Worm (Caenorhabditis elegans) whole organism, L1 larva: ENCODE results near the gene C25D7.9.
"Not testable (repeated sequence)": the region's sequence is repeated elsewhere in the genome, so short reads cannot be mapped to it uniquely, and the experiment has no call there.

Source experiments
- C34B4.2 ChIP-seq: sonication (generic microtip); optimal IDR thresholded peaks from 2 replicates; lab custom pipeline; 2017; ENCODE audit warnings: mild to moderate bottlenecking, missing genetic modification characterization, missing compliant biosample characterization
- aly-2 ChIP-seq: fragments of 150-350 bp; optimal IDR thresholded peaks from 2 replicates; lab custom pipeline; 2014; ENCODE audit warnings: missing biosample characterization, missing genetic modification characterization
- blmp-1 ChIP-seq: fragments of 150-350 bp; optimal IDR thresholded peaks from 2 replicates; lab custom pipeline; 2014; ENCODE audit warnings: missing biosample characterization, missing genetic modification characterization
- ceh-88 ChIP-seq: fragments of 200-800 bp; sonication (Bioruptor generic); IDR thresholded peaks from 2 replicates; pipeline ENCODE4 v1.3.6; 2022; ENCODE audit warnings: missing genetic modification characterization, missing compliant biosample characterization
- dsc-1 ChIP-seq: sonication (generic microtip); optimal IDR thresholded peaks from 2 replicates; lab custom pipeline; 2016; ENCODE audit warnings: mild to moderate bottlenecking, missing genetic modification characterization, missing compliant biosample characterization
- efl-3 ChIP-seq: fragments of 200-800 bp; sonication (Bioruptor generic); optimal IDR thresholded peaks from 2 replicates; lab custom pipeline; 2018; ENCODE audit warnings: mild to moderate bottlenecking, missing genetic modification characterization, missing compliant biosample characterization
- fkh-4 ChIP-seq: sonication (generic microtip); optimal IDR thresholded peaks from 2 replicates; lab custom pipeline; 2016; ENCODE audit warnings: missing compliant biosample characterization, missing genetic modification characterization, borderline replicate concordance
- fkh-8 ChIP-seq: sonication (generic microtip); optimal IDR thresholded peaks from 2 replicates; lab custom pipeline; 2016; ENCODE audit warnings: mild to moderate bottlenecking, missing genetic modification characterization, missing compliant biosample characterization
- irx-1 ChIP-seq: sonication (generic microtip); optimal IDR thresholded peaks from 2 replicates; lab custom pipeline; 2016; ENCODE audit warnings: missing genetic modification characterization, missing compliant biosample characterization
- lin-15B ChIP-seq: fragments of 150-350 bp; sonication (generic microtip); optimal IDR thresholded peaks from 3 replicates; lab custom pipeline; 2014; ENCODE audit warnings: missing biosample characterization, missing genetic modification characterization
- lir-3 ChIP-seq: sonication (generic microtip); optimal IDR thresholded peaks from 2 replicates; lab custom pipeline; 2016; ENCODE audit warnings: mild to moderate bottlenecking, missing genetic modification characterization, moderate library complexity, missing compliant biosample characterization; ENCODE audit not compliant: poor library complexity
- mab-9 ChIP-seq: fragments of 200-800 bp; sonication (Bioruptor generic); IDR thresholded peaks from 2 replicates; pipeline ENCODE4 v1.3.6; 2022; ENCODE audit warnings: missing genetic modification reagents, missing genetic modification characterization, missing compliant biosample characterization
- mef-2 ChIP-seq: fragments of 150-350 bp; optimal IDR thresholded peaks from 2 replicates; lab custom pipeline; 2014; ENCODE audit warnings: missing biosample characterization, missing genetic modification characterization
- nhr-11 ChIP-seq: fragments of 150-350 bp; optimal IDR thresholded peaks from 2 replicates; lab custom pipeline; 2014; ENCODE audit warnings: missing biosample characterization, missing genetic modification characterization
- nhr-12 ChIP-seq: sonication (generic microtip); optimal IDR thresholded peaks from 2 replicates; lab custom pipeline; 2017; ENCODE audit warnings: missing biosample characterization, missing genetic modification characterization
- nhr-19 ChIP-seq: fragments of 200-800 bp; sonication (Bioruptor generic); conservative IDR thresholded peaks from 2 replicates; pipeline ENCODE4 v1.3.6; 2022; ENCODE audit warnings: missing genetic modification characterization, missing compliant biosample characterization
- nhr-77 ChIP-seq: fragments of 150-350 bp; optimal IDR thresholded peaks from 2 replicates; lab custom pipeline; 2014; ENCODE audit warnings: missing biosample characterization, missing genetic modification characterization
- nhr-84 ChIP-seq: sonication (generic microtip); optimal IDR thresholded peaks from 2 replicates; lab custom pipeline; 2017; ENCODE audit warnings: missing biosample characterization, missing genetic modification characterization
- nhr-85 ChIP-seq: sonication (generic microtip); peaks from one replicate; lab custom pipeline; 2016; ENCODE audit warnings: missing genetic modification characterization, inconsistent platforms, missing compliant biosample characterization
- pag-3 ChIP-seq: sonication (generic microtip); optimal IDR thresholded peaks from 2 replicates; lab custom pipeline; 2017; ENCODE audit warnings: missing genetic modification characterization, mild to moderate bottlenecking, missing compliant biosample characterization, antibody characterized with exemption, borderline replicate concordance; ENCODE audit not compliant: insufficient read depth
- sox-4 ChIP-seq: sonication (generic microtip); optimal IDR thresholded peaks from 2 replicates; lab custom pipeline; 2016; ENCODE audit warnings: missing genetic modification characterization, missing compliant biosample characterization
- sptf-1 ChIP-seq: fragments of 150-350 bp; optimal IDR thresholded peaks from 2 replicates; lab custom pipeline; 2014; ENCODE audit warnings: missing biosample characterization, missing genetic modification characterization
- tlp-1 ChIP-seq: fragments of 150-350 bp; optimal IDR thresholded peaks from 2 replicates; lab custom pipeline; 2014; ENCODE audit warnings: missing biosample characterization, missing genetic modification characterization
- unc-30 ChIP-seq: sonication (generic microtip); optimal IDR thresholded peaks from 2 replicates; lab custom pipeline; 2017; ENCODE audit warnings: missing biosample characterization, missing genetic modification characterization
- unc-86 ChIP-seq: sonication (generic microtip); optimal IDR thresholded peaks from 2 replicates; lab custom pipeline; 2016; ENCODE audit warnings: missing genetic modification characterization, missing compliant biosample characterization
- unc-98 ChIP-seq: fragments of 200-800 bp; sonication (Bioruptor generic); IDR thresholded peaks from 2 replicates; pipeline ENCODE4 v1.3.6; 2022; ENCODE audit warnings: missing genetic modification characterization, missing compliant biosample characterization
- vab-15 ChIP-seq: sonication (generic microtip); optimal IDR thresholded peaks from 2 replicates; lab custom pipeline; 2017; ENCODE audit warnings: missing genotype, mild to moderate bottlenecking, missing genetic modification characterization, missing compliant biosample characterization
- zip-4 ChIP-seq: fragments of 200-800 bp; sonication (Bioruptor generic); optimal IDR thresholded peaks from 2 replicates; lab custom pipeline; 2018; ENCODE audit warnings: mild to moderate bottlenecking, missing genetic modification characterization, moderate library complexity, missing compliant biosample characterization

C25D7.9 gene

ce11 chrV:15105893-15106598, 41.1 kb downstream of the C25D7.9 start, which contains the start of gene C01G10.14:
Gene C01G10.14, minus strand, starts transcription at chrV:15105943.
- not testable (repeated sequence) for TF ChIP-seq nhr-19 (GFP tag; lab: Robert Waterston, UW); efl-3 (GFP tag; lab: Kevin White, UChicago); lir-3

ce11 chrV:15109260-15109659, 44.3 kb downstream of the C25D7.9 start, which contains the start of gene Y75B12A.2:
Gene Y75B12A.2, plus strand, starts transcription at chrV:15109560.
- no peak for TF ChIP-seq sox-4 (tag; lab: Kevin White, UChicago)
- TF ChIP-seq, all 84 proteins: peak for 0

ce11 chrV:15111660-15112059, 46.7 kb downstream of the C25D7.9 start, which contains the start of gene T01G5.7:
Gene T01G5.7, plus strand, starts transcription at chrV:15111960.
- TF ChIP-seq zip-4 (GFP tag; lab: Kevin White, UChicago): no peak
- TF ChIP-seq lin-15B (tag; lab: Kevin White, UChicago): no peak
- no peak for TF ChIP-seq nhr-84 (tag; lab: Kevin White, UChicago)
- no peak for TF ChIP-seq nhr-12
- TF ChIP-seq fkh-4 (tag; lab: Kevin White, UChicago): no peak
- no peak for TF ChIP-seq nhr-77 (tag; lab: Kevin White, UChicago)
- TF ChIP-seq irx-1 (tag; lab: Kevin White, UChicago): no peak
- no peak for TF ChIP-seq nhr-85 (tag; lab: Kevin White, UChicago)
- no peak for TF ChIP-seq unc-86 (tag; lab: Kevin White, UChicago)
- TF ChIP-seq pag-3: no peak
- no peak for TF ChIP-seq mef-2 (tag; lab: Kevin White, UChicago)
- TF ChIP-seq nhr-11: no peak
- TF ChIP-seq sox-4 (tag; lab: Kevin White, UChicago): no peak
- no peak for TF ChIP-seq ceh-88 (GFP tag; lab: Robert Waterston, UW)
- TF ChIP-seq dsc-1 (tag; lab: Kevin White, UChicago): no peak
- TF ChIP-seq unc-98 (GFP tag; lab: Robert Waterston, UW): no peak
- no peak for TF ChIP-seq C34B4.2 (tag; lab: Kevin White, UChicago)
- no peak for TF ChIP-seq tlp-1 (tag; lab: Kevin White, UChicago)

ce11 chrV:15113992-15114391, 49.1 kb downstream of the C25D7.9 start, which contains the start of gene T01G5.6:
Gene T01G5.6, minus strand, starts transcription at chrV:15114092.
- TF ChIP-seq efl-3 (GFP tag; lab: Kevin White, UChicago) (no peak), aly-2 (tag; lab: Kevin White, UChicago) (no peak), sptf-1 (tag; lab: Kevin White, UChicago) (no peak), blmp-1 (tag; lab: Kevin White, UChicago) (no peak), unc-98 (GFP tag; lab: Robert Waterston, UW) (no peak), mab-9 (GFP tag; lab: Robert Waterston, UW) (no peak), fkh-4 (tag; lab: Kevin White, UChicago) (no peak), irx-1 (tag; lab: Kevin White, UChicago) (no peak), C34B4.2 (tag; lab: Kevin White, UChicago) (no peak), fkh-8 (tag; lab: Kevin White, UChicago) (no peak), unc-30 (tag; lab: Kevin White, UChicago) (no peak), vab-15 (no peak)
